Worm (Caenorhabditis elegans) whole organism, mixed stage, embryonic: ENCODE measurements around the gene sorb-1.

ENCODE experiments used
- M03D4.4 ChIP-seq: sonication (generic microtip); optimal IDR thresholded peaks from 2 replicates; lab custom pipeline; 2017; ENCODE audit warnings: mild to moderate bottlenecking, missing genetic modification characterization, missing compliant biosample characterization
- bed-3 ChIP-seq: fragments of 200-800 bp; sonication (Bioruptor generic); optimal IDR thresholded peaks from 3 replicates; lab custom pipeline; 2018; ENCODE audit warnings: mild to moderate bottlenecking, missing genetic modification characterization, moderate library complexity, missing compliant biosample characterization
- blmp-1 ChIP-seq: fragments of 150-350 bp; optimal IDR thresholded peaks from 2 replicates; lab custom pipeline; 2014; ENCODE audit warnings: missing biosample characterization, missing genetic modification characterization
- ceh-39 ChIP-seq: fragments of 150-350 bp; optimal IDR thresholded peaks from 2 replicates; lab custom pipeline; 2014; ENCODE audit warnings: missing biosample characterization, missing genetic modification characterization
- ceh-43 ChIP-seq: fragments of 200-800 bp; sonication (Bioruptor generic); optimal IDR thresholded peaks from 2 replicates; lab custom pipeline; 2018; ENCODE audit warnings: mild to moderate bottlenecking, missing genetic modification characterization, moderate library complexity, missing compliant biosample characterization
- ceh-83 ChIP-seq: fragments of 200-800 bp; sonication (Bioruptor generic); optimal IDR thresholded peaks from 2 replicates; lab custom pipeline; 2018; ENCODE audit warnings: mild to moderate bottlenecking, missing genetic modification characterization, missing compliant biosample characterization
- ces-1 ChIP-seq: fragments of 150-350 bp; optimal IDR thresholded peaks from 2 replicates; lab custom pipeline; 2014; ENCODE audit warnings: missing biosample characterization, missing genetic modification reagents, missing genetic modification characterization
- cnd-1 ChIP-seq: fragments of 200-800 bp; sonication (Bioruptor generic); optimal IDR thresholded peaks from 2 replicates; lab custom pipeline; 2018; ENCODE audit warnings: mild to moderate bottlenecking, missing genetic modification characterization, missing compliant biosample characterization
- drap-1 ChIP-seq: fragments of 200-800 bp; sonication (Bioruptor generic); optimal IDR thresholded peaks from 3 replicates; lab custom pipeline; 2018; ENCODE audit warnings: mild to moderate bottlenecking, missing genetic modification characterization, missing compliant biosample characterization
- elt-1 ChIP-seq: sonication (generic microtip); optimal IDR thresholded peaks from 2 replicates; lab custom pipeline; 2017; ENCODE audit warnings: missing genetic modification characterization, mild to moderate bottlenecking, missing compliant biosample characterization, antibody characterized with exemption, moderate library complexity, borderline replicate concordance; ENCODE audit not compliant: insufficient read depth
- elt-3 ChIP-seq: fragments of 150-350 bp; optimal IDR thresholded peaks from 2 replicates; lab custom pipeline; 2014; ENCODE audit warnings: missing biosample characterization, missing genetic modification characterization
- flh-1 ChIP-seq: fragments of 200-800 bp; sonication (Bioruptor generic); optimal IDR thresholded peaks from 2 replicates; lab custom pipeline; 2018; ENCODE audit warnings: mild to moderate bottlenecking, missing genetic modification characterization, moderate library complexity, missing compliant biosample characterization
- ham-2 ChIP-seq: fragments of 200-800 bp; sonication (Bioruptor generic); optimal IDR thresholded peaks from 2 replicates; lab custom pipeline; 2018; ENCODE audit warnings: mild to moderate bottlenecking, missing genetic modification characterization, missing compliant biosample characterization
- hlh-1 ChIP-seq: fragments of 150-350 bp; optimal IDR thresholded peaks from 2 replicates; lab custom pipeline; 2014; ENCODE audit warnings: missing biosample characterization, missing genetic modification reagents, missing genetic modification characterization
- lin-13 ChIP-seq: fragments of 150-350 bp; optimal IDR thresholded peaks from 2 replicates; lab custom pipeline; 2014; ENCODE audit warnings: missing biosample characterization, missing genetic modification characterization
- lin-32 ChIP-seq: fragments of 200-800 bp; sonication (Bioruptor generic); optimal IDR thresholded peaks from 2 replicates; lab custom pipeline; 2018; ENCODE audit warnings: mild to moderate bottlenecking, missing genetic modification characterization, missing compliant biosample characterization
- lsy-2 ChIP-seq: fragments of 150-350 bp; optimal IDR thresholded peaks from 2 replicates; lab custom pipeline; 2014; ENCODE audit warnings: missing biosample characterization, missing genetic modification characterization
- mab-5 ChIP-seq: fragments of 150-350 bp; optimal IDR thresholded peaks from 2 replicates; lab custom pipeline; 2014; ENCODE audit warnings: missing biosample characterization, missing genetic modification characterization
- mep-1 ChIP-seq: fragments of 150-350 bp; optimal IDR thresholded peaks from 2 replicates; lab custom pipeline; 2017; ENCODE audit warnings: missing biosample characterization, missing genetic modification reagents, missing genetic modification characterization, inconsistent platforms
- mls-2 ChIP-seq: sonication (generic microtip); optimal IDR thresholded peaks from 2 replicates; lab custom pipeline; 2016; ENCODE audit warnings: mild to moderate bottlenecking, missing genetic modification characterization, moderate library complexity, missing compliant biosample characterization
- nhr-12 ChIP-seq: fragments of 150-350 bp; optimal IDR thresholded peaks from 2 replicates; lab custom pipeline; 2014; ENCODE audit warnings: missing biosample characterization, missing genetic modification characterization
- nhr-2 ChIP-seq: fragments of 150-350 bp; optimal IDR thresholded peaks from 2 replicates; lab custom pipeline; 2014; ENCODE audit warnings: missing biosample characterization, missing genetic modification characterization
- nhr-237 ChIP-seq: fragments of 150-350 bp; optimal IDR thresholded peaks from 2 replicates; lab custom pipeline; 2014; ENCODE audit warnings: missing biosample characterization, missing genetic modification characterization
- nhr-28 ChIP-seq: fragments of 150-350 bp; optimal IDR thresholded peaks from 2 replicates; lab custom pipeline; 2014; ENCODE audit warnings: missing biosample characterization, missing genetic modification characterization
- pha-4 ChIP-seq: fragments of 150-350 bp; optimal IDR thresholded peaks from 2 replicates; lab custom pipeline; 2018; ENCODE audit warnings: missing biosample characterization, missing genetic modification reagents, missing genetic modification characterization
- sem-2 ChIP-seq: fragments of 200-800 bp; sonication (Bioruptor generic); optimal IDR thresholded peaks from 2 replicates; lab custom pipeline; 2018; ENCODE audit warnings: mild to moderate bottlenecking, missing genetic modification characterization, missing compliant biosample characterization
- snpc-4 ChIP-seq: fragments of 150-350 bp; optimal IDR thresholded peaks from 2 replicates; lab custom pipeline; 2014; ENCODE audit warnings: missing biosample characterization, missing genetic modification characterization
- sptf-1 ChIP-seq: sonication (generic microtip); optimal IDR thresholded peaks from 2 replicates; lab custom pipeline; 2017; ENCODE audit warnings: mild to moderate bottlenecking, missing genetic modification characterization, moderate library complexity, missing compliant biosample characterization
- tbx-8 ChIP-seq: fragments of 200-800 bp; sonication (Bioruptor generic); optimal IDR thresholded peaks from 2 replicates; lab custom pipeline; 2018; ENCODE audit warnings: mild to moderate bottlenecking, missing genetic modification characterization, moderate library complexity, missing compliant biosample characterization
- unc-120 ChIP-seq: sonication (generic microtip); optimal IDR thresholded peaks from 2 replicates; lab custom pipeline; 2017; ENCODE audit warnings: missing genetic modification characterization, missing compliant biosample characterization; ENCODE audit not compliant: poor library complexity, severe bottlenecking
- unc-39 ChIP-seq: fragments of 150-350 bp; optimal IDR thresholded peaks from 2 replicates; lab custom pipeline; 2014; ENCODE audit warnings: missing biosample characterization, missing genetic modification characterization
- unc-62 ChIP-seq: fragments of 150-350 bp; optimal IDR thresholded peaks from 2 replicates; lab custom pipeline; 2014; ENCODE audit warnings: missing biosample characterization, missing genetic modification reagents, missing genetic modification characterization
- zip-8 ChIP-seq: fragments of 150-350 bp; optimal IDR thresholded peaks from 2 replicates; lab custom pipeline; 2014; ENCODE audit warnings: missing biosample characterization, missing genetic modification characterization
- ztf-11 ChIP-seq: fragments of 150-350 bp; optimal IDR thresholded peaks from 2 replicates; lab custom pipeline; 2014; ENCODE audit warnings: missing biosample characterization, missing genetic modification characterization

The sorb-1 gene

ce11 chrIV:13710367-13710766 lies 39.8 kb upstream of the sorb-1 start:
- peak; percentile 47 for TF ChIP-seq hlh-1 (tag; lab: Kevin White, UChicago)
- no peak for TF ChIP-seq nhr-237 (tag; lab: Kevin White, UChicago)
- TF ChIP-seq unc-62 (GFP tag; lab: Kevin White, UChicago) = peak; percentile 92

- TF ChIP-seq elt-3 (tag; lab: Kevin White, UChicago) (no peak), nhr-237 (tag; lab: Kevin White, UChicago) (no peak), sem-2 (GFP tag; lab: Kevin White, UChicago) (no peak), mab-5 (tag; lab: Kevin White, UChicago) (no peak), elt-1 (no peak), zip-8 (tag; lab: Kevin White, UChicago) (no peak), unc-62 (GFP tag; lab: Kevin White, UChicago) (no peak), unc-39 (no peak), cnd-1 (no peak), mep-1 (no peak), ces-1 (GFP tag; lab: Kevin White, UChicago) (no peak), ztf-11 (tag; lab: Kevin White, UChicago) (no peak), ceh-39 (no peak), flh-1 (GFP tag; lab: Kevin White, UChicago) (no peak), sptf-1 (tag; lab: Kevin White, UChicago) (no peak), blmp-1 (tag; lab: Kevin White, UChicago) (no peak), lsy-2 (tag; lab: Kevin White, UChicago) (no peak), lin-13 (tag; lab: Kevin White, UChicago) (no peak)
Measured at ce11 chrIV:13716279-13716678, 33.9 kb upstream of the sorb-1 start, which contains the start of gene C47A4.1. C47A4.1 (minus strand) TSS chrIV:13716379.

- TF ChIP-seq drap-1 (GFP tag; lab: Kevin White, UChicago) (no peak), lin-13 (tag; lab: Kevin White, UChicago) (no peak), nhr-2 (tag; lab: Kevin White, UChicago) (peak; percentile 97), ceh-83 (GFP tag; lab: Kevin White, UChicago) (no peak), flh-1 (GFP tag; lab: Kevin White, UChicago) (no peak), cnd-1 (no peak), unc-39 (no peak), mep-1 (no peak), lsy-2 (tag; lab: Kevin White, UChicago) (no peak), nhr-237 (tag; lab: Kevin White, UChicago) (no peak), elt-3 (tag; lab: Kevin White, UChicago) (no peak), ceh-43 (no peak), ham-2 (GFP tag; lab: Kevin White, UChicago) (no peak), sptf-1 (tag; lab: Kevin White, UChicago) (no peak), mab-5 (tag; lab: Kevin White, UChicago) (no peak), unc-62 (GFP tag; lab: Kevin White, UChicago) (peak; percentile 99), tbx-8 (GFP tag; lab: Kevin White, UChicago) (no peak), bed-3 (no peak), sem-2 (GFP tag; lab: Kevin White, UChicago) (no peak), blmp-1 (tag; lab: Kevin White, UChicago) (no peak), ceh-39 (no peak), pha-4 (no peak), M03D4.4 (no peak), mls-2 (tag; lab: Kevin White, UChicago) (no peak), zip-8 (tag; lab: Kevin White, UChicago) (peak; percentile 59), snpc-4 (no peak), hlh-1 (tag; lab: Kevin White, UChicago) (no peak), nhr-28 (tag; lab: Kevin White, UChicago) (no peak), nhr-12 (tag; lab: Kevin White, UChicago) (no peak), elt-1 (peak; percentile 73)
Measured at ce11 chrIV:13716735-13717134, 33.4 kb upstream of the sorb-1 start.

ce11 chrIV:13718918-13719317 lies 31.2 kb upstream of the sorb-1 start:
- TF ChIP-seq nhr-2 (tag; lab: Kevin White, UChicago) (peak; percentile 96), elt-1 (peak; percentile 91), ceh-39 (no peak), unc-62 (GFP tag; lab: Kevin White, UChicago) (peak; percentile 99), bed-3 (no peak)

ce11 chrIV:13721000-13721399 lies 29.1 kb upstream of the sorb-1 start:
- TF ChIP-seq unc-62 (GFP tag; lab: Kevin White, UChicago) (peak; percentile 84), ham-2 (GFP tag; lab: Kevin White, UChicago) (no peak), nhr-2 (tag; lab: Kevin White, UChicago) (no peak), pha-4 (no peak), drap-1 (GFP tag; lab: Kevin White, UChicago) (no peak), nhr-12 (tag; lab: Kevin White, UChicago) (no peak), ceh-39 (no peak), elt-3 (tag; lab: Kevin White, UChicago) (no peak), lsy-2 (tag; lab: Kevin White, UChicago) (no peak), ceh-83 (GFP tag; lab: Kevin White, UChicago) (no peak), mab-5 (tag; lab: Kevin White, UChicago) (peak; percentile 66), unc-120 (tag; lab: Kevin White, UChicago) (no peak), lin-32 (GFP tag; lab: Kevin White, UChicago) (no peak)
